Fruit fly (Drosophila melanogaster) whole organism, prepupa: ENCODE measurements around the gene Srp9.

Experiments used
- CG10631 ChIP-seq: fragments of 200-800 bp; sonication (Bioruptor generic); optimal IDR thresholded peaks from 2 replicates; lab custom pipeline; 2016; ENCODE audit warnings: missing biosample characterization, missing genetic modification characterization
- CG1621 ChIP-seq: fragments of 200-800 bp; sonication (Bioruptor generic); optimal IDR thresholded peaks from 3 replicates; lab custom pipeline; 2018; ENCODE audit warnings: missing biosample characterization, mild to moderate bottlenecking, missing genetic modification characterization
- CG6276 ChIP-seq: fragments of 200-800 bp; sonication (Bioruptor generic); optimal IDR thresholded peaks from 2 replicates; lab custom pipeline; 2017; ENCODE audit warnings: missing biosample characterization, mild to moderate bottlenecking, missing genetic modification characterization
- CG6808 ChIP-seq: fragments of 200-800 bp; sonication (Bioruptor generic); optimal IDR thresholded peaks from 3 replicates; lab custom pipeline; 2017; ENCODE audit warnings: missing biosample characterization, missing genetic modification characterization, mild to moderate bottlenecking, moderate library complexity, missing genetic modification reagents
- CG8119 ChIP-seq: fragments of 200-800 bp; sonication (Bioruptor generic); IDR thresholded peaks from 3 replicates; pipeline ENCODE4 v1.3.6; 2022; ENCODE audit warnings: missing biosample characterization, missing genetic modification characterization
- Hr39 ChIP-seq: fragments of 200-800 bp; sonication (Bioruptor generic); optimal IDR thresholded peaks from 2 replicates; lab custom pipeline; 2016; ENCODE audit warnings: missing biosample characterization, missing genetic modification characterization
- Met ChIP-seq: fragments of 200-800 bp; sonication (Bioruptor generic); optimal IDR thresholded peaks from 3 replicates; lab custom pipeline; 2016; ENCODE audit warnings: missing biosample characterization, missing genetic modification characterization
- OdsH ChIP-seq: fragments of 200-800 bp; sonication (Bioruptor generic); optimal IDR thresholded peaks from 3 replicates; lab custom pipeline; 2016; ENCODE audit warnings: missing biosample characterization, missing genetic modification characterization
- cyc ChIP-seq: fragments of 200-800 bp; sonication (Bioruptor generic); optimal IDR thresholded peaks from 3 replicates; lab custom pipeline; 2016; ENCODE audit warnings: missing biosample characterization, missing genetic modification characterization
- net ChIP-seq: fragments of 200-800 bp; sonication (Bioruptor generic); optimal IDR thresholded peaks from 3 replicates; lab custom pipeline; 2016; ENCODE audit warnings: missing biosample characterization, missing genetic modification characterization
- salr ChIP-seq, 2 experiments: fragments of 200-800 bp; sonication (Bioruptor generic); optimal IDR thresholded peaks; 3 replicates each; lab custom pipeline; 2016 to 2018; ENCODE audit warnings: missing biosample characterization in 2 of 2, missing genetic modification characterization in 2 of 2, mild to moderate bottlenecking in 1 of 2
- topi ChIP-seq: fragments of 200-800 bp; sonication (Bioruptor generic); optimal IDR thresholded peaks from 3 replicates; lab custom pipeline; 2016; ENCODE audit warnings: missing biosample characterization, missing genetic modification characterization
- vri ChIP-seq: fragments of 200-800 bp; sonication (Bioruptor generic); optimal IDR thresholded peaks from 3 replicates; lab custom pipeline; 2016; ENCODE audit warnings: missing biosample characterization, mild to moderate bottlenecking, missing genetic modification characterization

dm6 chr3L:7984623-7985237 lies 48.6 kb downstream of the Srp9 start:
- TF ChIP-seq topi = no peak
- TF ChIP-seq Met (GFP tag; lab: Kevin White, UChicago) = no peak
- TF ChIP-seq net (GFP tag; lab: Kevin White, UChicago) = no peak
- no peak for TF ChIP-seq cyc (GFP tag; lab: Kevin White, UChicago)
- no peak for TF ChIP-seq CG6276 (GFP tag; lab: Kevin White, UChicago)
- TF ChIP-seq OdsH (GFP tag; lab: Kevin White, UChicago) = no peak
- TF ChIP-seq CG8119 (GFP tag; lab: Robert Waterston, UW) = no peak
- no peak for TF ChIP-seq CG10631 (GFP tag; lab: Kevin White, UChicago)
- TF ChIP-seq vri (GFP tag; lab: Kevin White, UChicago) = no peak
- TF ChIP-seq CG6808 (GFP tag; lab: Kevin White, UChicago) = no peak
- TF ChIP-seq CG1621 = no peak
- no peak for TF ChIP-seq salr (GFP tag; optimal IDR thresholded peaks at IDR 0.05; lab: Kevin White, UChicago)
- no peak for TF ChIP-seq Hr39 (GFP tag; lab: Kevin White, UChicago)
